Fruit fly (Drosophila melanogaster) whole organism, embryonic: ENCODE measurements around the gene CG46396.
A peak's percentile ranks its signal among the peaks of the same experiment; 100 is the strongest.

Source experiments
- Atf3 ChIP-seq: fragments of 200-800 bp; sonication (Bioruptor generic); optimal IDR thresholded peaks from 3 replicates; lab custom pipeline; 2016; ENCODE audit warnings: missing biosample characterization, missing genetic modification characterization
- Atf6 ChIP-seq: fragments of 200-800 bp; sonication (Bioruptor generic); IDR thresholded peaks from 2 replicates; pipeline ENCODE4 v1.3.6; 2022; ENCODE audit warnings: missing biosample characterization, missing genetic modification characterization
- Bgb ChIP-seq: fragments of 200-800 bp; sonication (Bioruptor generic); IDR thresholded peaks from 2 replicates; pipeline ENCODE4 v1.3.6; 2022; ENCODE audit warnings: missing biosample characterization, missing genetic modification characterization; ENCODE audit not compliant: partially characterized antibody
- Blimp-1 ChIP-seq: fragments of 200-800 bp; sonication (Bioruptor generic); optimal IDR thresholded peaks from 3 replicates; lab custom pipeline; 2018; ENCODE audit warnings: missing biosample characterization, missing genetic modification characterization, mild to moderate bottlenecking, moderate library complexity, missing genetic modification reagents
- CG11560 ChIP-seq: fragments of 200-800 bp; sonication (Bioruptor generic); IDR thresholded peaks from 3 replicates; pipeline ENCODE4 v1.3.6; 2022; ENCODE audit warnings: missing biosample characterization, missing genetic modification characterization
- CG12236 ChIP-seq: fragments of 200-800 bp; sonication (Bioruptor generic); optimal IDR thresholded peaks from 2 replicates; lab custom pipeline; 2016; ENCODE audit warnings: missing biosample characterization, missing genetic modification characterization
- CG18262 ChIP-seq: fragments of 200-800 bp; optimal IDR thresholded peaks from 3 replicates; lab custom pipeline; 2019; ENCODE audit warnings: missing biosample characterization, mild to moderate bottlenecking, missing genetic modification characterization, moderate library complexity
- CG18599 ChIP-seq: fragments of 200-800 bp; sonication (Bioruptor generic); optimal IDR thresholded peaks from 3 replicates; lab custom pipeline; 2017; ENCODE audit warnings: missing biosample characterization, missing genetic modification characterization, mild to moderate bottlenecking, moderate library complexity, missing genetic modification reagents
- CG2129 ChIP-seq: fragments of 200-800 bp; sonication (Bioruptor generic); IDR thresholded peaks from 2 replicates; pipeline ENCODE4 v1.3.6; 2022; ENCODE audit warnings: missing biosample characterization, missing genetic modification characterization; ENCODE audit not compliant: partially characterized antibody
- CG2199 ChIP-seq: fragments of 200-800 bp; sonication (Bioruptor generic); IDR thresholded peaks from 3 replicates; pipeline ENCODE4 v1.3.6; 2022; ENCODE audit warnings: missing biosample characterization, missing genetic modification characterization
- CG3065 ChIP-seq: fragments of 200-800 bp; sonication (Bioruptor generic); optimal IDR thresholded peaks from 2 replicates; lab custom pipeline; 2016; ENCODE audit warnings: missing biosample characterization, missing genetic modification characterization
- CG3726 ChIP-seq: fragments of 200-800 bp; sonication (Bioruptor generic); IDR thresholded peaks from 3 replicates; pipeline ENCODE4, ENCODE4 v1.3.6; 2022; ENCODE audit warnings: missing biosample characterization, missing genetic modification characterization
- CG4730 ChIP-seq: fragments of 200-800 bp; sonication (Bioruptor generic); IDR thresholded peaks from 2 replicates; pipeline ENCODE4 v1.3.6; 2022; ENCODE audit warnings: missing biosample characterization, missing genetic modification characterization
- CoRest ChIP-seq: fragments of 200-800 bp; sonication (Bioruptor generic); optimal IDR thresholded peaks from 3 replicates; lab custom pipeline; 2018; ENCODE audit warnings: missing biosample characterization, mild to moderate bottlenecking, missing genetic modification characterization, moderate library complexity
- CrebB ChIP-seq: fragments of 200-800 bp; sonication (Bioruptor generic); optimal IDR thresholded peaks from 3 replicates; lab custom pipeline; 2018; ENCODE audit warnings: missing biosample characterization, mild to moderate bottlenecking, missing genetic modification characterization
- HLH4C ChIP-seq: fragments of 200-800 bp; sonication (Bioruptor generic); IDR thresholded peaks from 3 replicates; pipeline ENCODE4 v1.3.6; 2022; ENCODE audit warnings: missing biosample characterization, missing genetic modification characterization; ENCODE audit not compliant: partially characterized antibody
- HmgD ChIP-seq: fragments of 200-800 bp; sonication (Bioruptor generic); optimal IDR thresholded peaks from 3 replicates; lab custom pipeline; 2016; ENCODE audit warnings: missing biosample characterization, missing genetic modification characterization
- Hmx ChIP-seq: fragments of 200-800 bp; sonication (Bioruptor generic); optimal IDR thresholded peaks from 2 replicates; lab custom pipeline; 2016; ENCODE audit warnings: missing biosample characterization, missing genetic modification characterization
- Kr ChIP-seq: fragments of 200-800 bp; sonication (Bioruptor generic); optimal IDR thresholded peaks from 2 replicates; lab custom pipeline; 2017; ENCODE audit warnings: missing biosample characterization, mild to moderate bottlenecking, missing genetic modification characterization
- MTF-1 ChIP-seq: fragments of 200-800 bp; sonication (Bioruptor generic); optimal IDR thresholded peaks from 2 replicates; lab custom pipeline; 2018; ENCODE audit warnings: missing biosample characterization, mild to moderate bottlenecking, missing genetic modification characterization, borderline replicate concordance
- Ptx1 ChIP-seq: fragments of 200-800 bp; sonication (Bioruptor generic); IDR thresholded peaks from 2 replicates; pipeline ENCODE4 v1.3.6; 2022; ENCODE audit warnings: missing biosample characterization, missing genetic modification characterization
- cad ChIP-seq: fragments of >200 bp; optimal IDR thresholded peaks from 2 replicates; lab custom pipeline; 2017; ENCODE audit warnings: missing biosample characterization, missing genetic modification characterization
- ci ChIP-seq: fragments of 200-800 bp; sonication (Bioruptor generic); IDR thresholded peaks from 3 replicates; pipeline ENCODE4 v1.3.6; 2022; ENCODE audit warnings: missing biosample characterization, missing genetic modification characterization
- crol ChIP-seq: fragments of 200-800 bp; sonication (Bioruptor generic); IDR thresholded peaks from 2 replicates; pipeline ENCODE4 v1.3.6; 2022; ENCODE audit warnings: missing biosample characterization, missing genetic modification characterization
- cwo ChIP-seq: fragments of 200-800 bp; sonication (Bioruptor generic); optimal IDR thresholded peaks from 3 replicates; lab custom pipeline; 2017; ENCODE audit warnings: missing biosample characterization, missing genetic modification characterization, mild to moderate bottlenecking, moderate library complexity, missing genetic modification reagents
- eyg ChIP-seq: fragments of 200-800 bp; sonication (Bioruptor generic); optimal IDR thresholded peaks from 3 replicates; lab custom pipeline; 2016; ENCODE audit warnings: missing biosample characterization, missing genetic modification characterization
- grau ChIP-seq: fragments of 200-800 bp; optimal IDR thresholded peaks from 3 replicates; lab custom pipeline; 2019; ENCODE audit warnings: missing biosample characterization, mild to moderate bottlenecking, missing genetic modification characterization, moderate library complexity
- grn ChIP-seq: fragments of 200-800 bp; sonication (Bioruptor generic); optimal IDR thresholded peaks from 3 replicates; lab custom pipeline; 2017; ENCODE audit warnings: missing biosample characterization, missing genetic modification characterization
- hth ChIP-seq: fragments of >200 bp; optimal IDR thresholded peaks from 2 replicates; lab custom pipeline; 2017; ENCODE audit warnings: inconsistent platforms
- inv ChIP-seq: fragments of 200-800 bp; sonication (Bioruptor generic); IDR thresholded peaks from 2 replicates; pipeline ENCODE4 v1.3.6; 2022; ENCODE audit warnings: missing biosample characterization, missing genetic modification characterization; ENCODE audit not compliant: partially characterized antibody
- kni ChIP-seq: fragments of 200-800 bp; sonication (Bioruptor generic); optimal IDR thresholded peaks from 3 replicates; lab custom pipeline; 2017; ENCODE audit warnings: mild to moderate bottlenecking, missing biosample characterization, missing genetic modification reagents, missing genetic modification characterization
- mirr ChIP-seq: fragments of 200-800 bp; sonication (Bioruptor generic); optimal IDR thresholded peaks from 3 replicates; lab custom pipeline; 2018; ENCODE audit warnings: missing biosample characterization, mild to moderate bottlenecking, missing genetic modification characterization
- prd ChIP-seq, 3 experiments: fragments of >200 bp in 2 of 3; fragments of 200-800 bp in 1 of 3; sonication (Bioruptor generic) in 1 of 3; optimal IDR thresholded peaks in 2 of 3; IDR thresholded peaks in 1 of 3; 2 replicates in 2 of 3; 3 replicates in 1 of 3; pipeline versions ENCODE4 v1.3.6 to Lab custom; 2017 to 2022; ENCODE audit warnings: missing biosample characterization in 1 of 3, missing genetic modification characterization in 1 of 3
- pum ChIP-seq: fragments of 200-800 bp; sonication (Bioruptor generic); optimal IDR thresholded peaks from 2 replicates; lab custom pipeline; 2016; ENCODE audit warnings: missing biosample characterization, missing genetic modification characterization
- sd ChIP-seq: fragments of 200-800 bp; sonication (Bioruptor generic); optimal IDR thresholded peaks from 3 replicates; lab custom pipeline; 2018; ENCODE audit warnings: missing biosample characterization, mild to moderate bottlenecking, missing genetic modification characterization, moderate library complexity
- seq ChIP-seq: fragments of 200-800 bp; sonication (Bioruptor generic); IDR thresholded peaks from 2 replicates; pipeline ENCODE4 v1.3.6; 2022; ENCODE audit warnings: missing biosample characterization, missing genetic modification characterization
- sim ChIP-seq: fragments of 200-800 bp; sonication (Bioruptor generic); IDR thresholded peaks from 2 replicates; pipeline ENCODE4 v1.3.6; 2022; ENCODE audit warnings: missing biosample characterization, missing genetic modification characterization
- sna ChIP-seq: fragments of 200-800 bp; sonication (Bioruptor generic); IDR thresholded peaks from 2 replicates; pipeline ENCODE4 v1.3.6; 2022; ENCODE audit warnings: missing biosample characterization, missing genetic modification characterization; ENCODE audit not compliant: partially characterized antibody
- stc ChIP-seq: fragments of 200-800 bp; sonication (Bioruptor generic); IDR thresholded peaks from 2 replicates; pipeline ENCODE4 v1.3.6; 2022; ENCODE audit warnings: missing biosample characterization, missing genetic modification characterization
- tgo ChIP-seq: fragments of 200-800 bp; sonication (Bioruptor generic); IDR thresholded peaks from 3 replicates; pipeline ENCODE4 v1.3.6; 2022; ENCODE audit warnings: missing biosample characterization, missing genetic modification characterization
- toy ChIP-seq: fragments of 200-800 bp; sonication (Bioruptor generic); IDR thresholded peaks from 2 replicates; pipeline ENCODE4 v1.3.6; 2022; ENCODE audit warnings: missing biosample characterization, missing genetic modification characterization

CG46396 gene

dm6 chr3R:6290289-6290688, 13.5 kb upstream of the CG46396 start (continued):
- TF ChIP-seq eyg, result no peak
- TF ChIP-seq HmgD (GFP tag; lab: Kevin White, UChicago), result no peak
- 0 out of 3 replicates have a peak, but pooled peaks have one; percentile 20 for TF ChIP-seq ci (GFP tag; lab: Robert Waterston, UW)
- TF ChIP-seq CG12236 (GFP tag; lab: Kevin White, UChicago), result no peak
- no peak for TF ChIP-seq Ptx1 (GFP tag; lab: Robert Waterston, UW)
- no peak for TF ChIP-seq HLH4C (GFP tag; lab: Robert Waterston, UW)
- TF ChIP-seq grau (tag; lab: Kevin White, UChicago), result no peak
- 0 out of 3 replicates have a peak, but pooled peaks have one; percentile 52 for TF ChIP-seq CG2199 (GFP tag; lab: Robert Waterston, UW)
- no peak for TF ChIP-seq sim (GFP tag; lab: Robert Waterston, UW)
- TF ChIP-seq tgo (GFP tag; lab: Robert Waterston, UW), result no peak
- no peak for TF ChIP-seq mirr
- no peak for TF ChIP-seq MTF-1 (GFP tag; lab: Kevin White, UChicago)
- no peak for TF ChIP-seq pum (GFP tag; lab: Kevin White, UChicago)
- no peak for TF ChIP-seq cad
- TF ChIP-seq CG3065 (GFP tag; lab: Kevin White, UChicago), result no peak
- TF ChIP-seq inv (GFP tag; lab: Robert Waterston, UW), result no peak
- no peak for TF ChIP-seq Kr (GFP tag; lab: Kevin White, UChicago)
- TF ChIP-seq toy (GFP tag; lab: Robert Waterston, UW), result no peak

- TF ChIP-seq prd (optimal IDR thresholded peaks at IDR 0.05; lab: Kevin White, UChicago), result peak in 1 of 2 experiments; percentile 3
- TF ChIP-seq prd (GFP tag; IDR thresholded peaks at IDR 0.05; lab: Robert Waterston, UW), result no peak
- no peak for TF ChIP-seq hth (lab: Kevin White, UChicago)
Observed at dm6 chr3R:6291437-6291836, 12.4 kb upstream of the CG46396 start, which contains the start of gene Osi13. Gene Osi13 (plus strand): TSS chr3R:6291737.

- no peak for TF ChIP-seq CoRest (tag; lab: Kevin White, UChicago)
- TF ChIP-seq kni (GFP tag; lab: Kevin White, UChicago), result peak; percentile 57
- no peak for TF ChIP-seq sna (GFP tag; lab: Robert Waterston, UW)
- no peak for TF ChIP-seq seq (GFP tag; lab: Robert Waterston, UW)
- TF ChIP-seq CG4730 (GFP tag; lab: Robert Waterston, UW), result no peak
- TF ChIP-seq Atf6, result no peak
- TF ChIP-seq Bgb (GFP tag; lab: Robert Waterston, UW), result no peak
- 0 out of 3 replicates have a peak, but pooled peaks have one; percentile 7 for TF ChIP-seq CG11560 (tag; lab: Robert Waterston, UW)
- no peak for TF ChIP-seq grau (tag; lab: Kevin White, UChicago)
- peak; percentile 44 for TF ChIP-seq sd (tag; lab: Kevin White, UChicago)
- peak; percentile 57; the same call in 1 of the 2 replicates for TF ChIP-seq crol (GFP tag; lab: Robert Waterston, UW)
- TF ChIP-seq stc, result no peak
- no peak for TF ChIP-seq cwo (GFP tag; lab: Kevin White, UChicago)
- peak; percentile 74 for TF ChIP-seq grn (GFP tag; lab: Kevin White, UChicago)
- no peak for TF ChIP-seq CrebB (tag; lab: Kevin White, UChicago)
- no peak for TF ChIP-seq CG18262 (tag; lab: Kevin White, UChicago)
- no peak for TF ChIP-seq CG18599 (GFP tag; lab: Kevin White, UChicago)
- no peak for TF ChIP-seq Hmx
- no peak for TF ChIP-seq Atf3 (GFP tag; lab: Kevin White, UChicago)
- TF ChIP-seq CG3726 (GFP tag; lab: Robert Waterston, UW), result no peak
- TF ChIP-seq Blimp-1 (GFP tag; lab: Kevin White, UChicago), result peak; percentile 86
- no peak for TF ChIP-seq CG2129 (GFP tag; lab: Robert Waterston, UW)
Observed at dm6 chr3R:6294046-6294445, 9.8 kb upstream of the CG46396 start.
